Fruit fly (Drosophila melanogaster): ENCODE data around the gene CG5167.
A peak's percentile ranks its signal among the peaks of the same experiment; 100 is the strongest.

DNA sequence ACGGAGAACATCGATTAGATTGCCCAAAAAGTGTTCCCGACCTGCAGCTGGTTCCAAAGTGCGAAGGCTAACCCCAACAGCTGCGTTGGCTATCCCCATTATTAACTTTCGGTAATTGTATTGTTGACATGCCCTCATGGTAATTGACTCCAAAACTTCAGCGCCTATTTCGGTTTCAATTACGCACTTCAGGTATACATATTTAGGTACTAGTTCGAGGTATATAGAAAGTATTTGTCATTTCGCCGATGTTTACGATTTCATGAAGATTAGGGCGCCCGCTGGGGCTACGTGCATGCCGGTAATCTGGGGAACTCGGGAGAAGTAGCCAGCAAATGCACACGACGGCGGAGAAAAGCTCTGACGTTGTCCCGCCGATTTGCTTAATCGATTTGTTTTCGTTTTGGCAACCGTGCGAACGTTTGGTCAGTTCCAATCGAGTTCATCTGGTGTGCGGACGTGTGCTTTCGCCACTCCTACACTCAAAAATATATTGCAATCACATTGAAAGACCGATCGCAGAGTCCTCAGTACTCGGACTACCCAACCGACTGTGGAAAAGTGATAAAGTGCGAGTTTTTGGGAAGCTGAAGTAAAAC is 34.8 kb downstream of the CG5167 start:
- TF ChIP-seq CG8319 (GFP tag; optimal IDR thresholded peaks at IDR 0.05), result no peak
- no peak for TF ChIP-seq CG1621 (tag; optimal IDR thresholded peaks at IDR 0.05)
- no peak for TF ChIP-seq Hr39 (GFP tag; optimal IDR thresholded peaks at IDR 0.05)
- TF ChIP-seq lz (GFP tag; optimal IDR thresholded peaks at IDR 0.05), result no peak
- TF ChIP-seq CG10669 (GFP tag; optimal IDR thresholded peaks at IDR 0.05), result no peak
- TF ChIP-seq OdsH (GFP tag; optimal IDR thresholded peaks at IDR 0.05), result no peak
- peak; percentile 53 for TF ChIP-seq svp (GFP tag)
- no peak for TF ChIP-seq CG11294 (GFP tag; IDR thresholded peaks at IDR 0.05)
- no peak for TF ChIP-seq achi (GFP tag; optimal IDR thresholded peaks at IDR 0.05)
- no peak for TF ChIP-seq Blimp-1 (GFP tag; optimal IDR thresholded peaks at IDR 0.05)
- TF ChIP-seq CG16779 (tag; optimal IDR thresholded peaks at IDR 0.05), result no peak
- no peak for TF ChIP-seq fkh (GFP tag; optimal IDR thresholded peaks at IDR 0.05)
- TF ChIP-seq fd85E (GFP tag; optimal IDR thresholded peaks at IDR 0.05), result no peak
- no peak for TF ChIP-seq dsx (GFP tag; optimal IDR thresholded peaks at IDR 0.05; ENCODE audit: poor library complexity, severe bottlenecking)
